Fruit fly (Drosophila melanogaster) whole organism, wandering third instar larva: ENCODE data around the gene Cyp9f2.

ENCODE experiments used
- Abd-B ChIP-seq: fragments of >200 bp; optimal IDR thresholded peaks from 2 replicates; lab custom pipeline; 2017; ENCODE audit warnings: missing biosample characterization, missing genetic modification characterization
- CG32264 ChIP-seq: fragments of 200-800 bp; sonication (Bioruptor generic); optimal IDR thresholded peaks from 2 replicates; lab custom pipeline; 2016; ENCODE audit warnings: missing biosample characterization, missing genetic modification characterization
- CG9705 ChIP-seq: fragments of 200-800 bp; sonication (Bioruptor generic); optimal IDR thresholded peaks from 2 replicates; lab custom pipeline; 2018; ENCODE audit warnings: missing biosample characterization, mild to moderate bottlenecking, missing genetic modification characterization
- CrebA ChIP-seq: fragments of 200-800 bp; sonication (Bioruptor generic); optimal IDR thresholded peaks from 2 replicates; lab custom pipeline; 2016; ENCODE audit warnings: missing biosample characterization, mild to moderate bottlenecking, missing genetic modification characterization, borderline replicate concordance
- Dfd ChIP-seq: fragments of >200 bp; optimal IDR thresholded peaks from 2 replicates; lab custom pipeline; 2017; ENCODE audit warnings: missing biosample characterization, missing genetic modification characterization
- Dif ChIP-seq: fragments of 200-275, 200-300 bp; sonication (Bioruptor generic); optimal IDR thresholded peaks from 2 replicates; lab custom pipeline; 2018; ENCODE audit warnings: missing biosample characterization, missing genetic modification characterization; ENCODE audit not compliant: partially characterized antibody
- GATAd ChIP-seq: sonication (Bioruptor generic); optimal IDR thresholded peaks from 2 replicates; lab custom pipeline; 2016; ENCODE audit warnings: missing biosample characterization, missing genetic modification characterization
- HLH106 ChIP-seq: fragments of 200-800 bp; optimal IDR thresholded peaks from 3 replicates; lab custom pipeline; 2019; ENCODE audit warnings: missing biosample characterization, mild to moderate bottlenecking, missing genetic modification characterization, moderate library complexity
- Hnf4 ChIP-seq: fragments of 200-800 bp; sonication (Bioruptor generic); optimal IDR thresholded peaks from 2 replicates; lab custom pipeline; 2016; ENCODE audit warnings: missing biosample characterization, mild to moderate bottlenecking, missing genetic modification characterization
- Hr78 ChIP-seq: fragments of >200 bp; optimal IDR thresholded peaks from 2 replicates; lab custom pipeline; 2017; ENCODE audit warnings: missing biosample characterization, missing genetic modification characterization
- Hr83 ChIP-seq: fragments of 200-300 bp; sonication (Bioruptor generic); optimal IDR thresholded peaks from 2 replicates; lab custom pipeline; 2016; ENCODE audit warnings: missing biosample characterization, mild to moderate bottlenecking, missing genetic modification characterization, moderate library complexity; ENCODE audit not compliant: poor library complexity, severe bottlenecking
- Jra ChIP-seq: sonication (Bioruptor generic); optimal IDR thresholded peaks from 2 replicates; lab custom pipeline; 2016; ENCODE audit warnings: missing biosample characterization, missing genetic modification characterization
- Mio ChIP-seq: sonication (Bioruptor generic); optimal IDR thresholded peaks from 2 replicates; lab custom pipeline; 2016; ENCODE audit warnings: missing biosample characterization, missing genetic modification characterization
- Myc ChIP-seq: fragments of >200 bp; optimal IDR thresholded peaks from 2 replicates; lab custom pipeline; 2017
- N ChIP-seq: fragments of >200 bp; optimal IDR thresholded peaks from 2 replicates; lab custom pipeline; 2018; ENCODE audit warnings: missing biosample characterization, missing external identifiers, missing genetic modification characterization
- OdsH ChIP-seq: fragments of 200-800 bp; sonication (Bioruptor generic); optimal IDR thresholded peaks from 2 replicates; lab custom pipeline; 2016; ENCODE audit warnings: missing biosample characterization, mild to moderate bottlenecking, missing genetic modification characterization
- Rel ChIP-seq, 2 experiments: fragments of 200-800 bp; sonication (Bioruptor generic) in 1 of 2; optimal IDR thresholded peaks; 2 replicates in 1 of 2; 3 replicates in 1 of 2; lab custom pipeline; 2016 to 2019; ENCODE audit warnings: mild to moderate bottlenecking in 2 of 2, missing biosample characterization in 2 of 2, missing genetic modification characterization in 2 of 2, moderate library complexity in 1 of 2
- Sp1 ChIP-seq: fragments of 200-800 bp; sonication (Bioruptor generic); optimal IDR thresholded peaks from 3 replicates; lab custom pipeline; 2019; ENCODE audit warnings: missing biosample characterization, mild to moderate bottlenecking, missing genetic modification characterization, moderate library complexity
- Vsx2 ChIP-seq: fragments of 200-300, 225-300 bp; sonication (Bioruptor generic); optimal IDR thresholded peaks from 2 replicates; lab custom pipeline; 2018; ENCODE audit warnings: missing biosample characterization, missing genetic modification characterization; ENCODE audit not compliant: partially characterized antibody
- br ChIP-seq: fragments of 200-800 bp; sonication (Bioruptor generic); optimal IDR thresholded peaks from 2 replicates; lab custom pipeline; 2016; ENCODE audit warnings: missing biosample characterization, missing genetic modification characterization
- brk ChIP-seq: fragments of 200-800 bp; sonication (Bioruptor generic); optimal IDR thresholded peaks from 2 replicates; lab custom pipeline; 2016; ENCODE audit warnings: missing biosample characterization, mild to moderate bottlenecking, missing genetic modification characterization
- dl ChIP-seq, 2 experiments: fragments of 175-275, 200-275 bp in 1 of 2; fragments of 200-275 bp in 1 of 2; sonication (Bioruptor generic); optimal IDR thresholded peaks; lab custom pipeline; 2018; ENCODE audit warnings: mild to moderate bottlenecking in 2 of 2, missing biosample characterization in 2 of 2, missing genetic modification characterization in 2 of 2, moderate library complexity in 2 of 2; ENCODE audit not compliant: partially characterized antibody in 2 of 2, insufficient read depth in 1 of 2
- dmrt93B ChIP-seq: fragments of 200-800 bp; sonication (Bioruptor generic); optimal IDR thresholded peaks from 2 replicates; lab custom pipeline; 2018; ENCODE audit warnings: missing biosample characterization, mild to moderate bottlenecking, missing genetic modification characterization
- dsf ChIP-seq: sonication (Bioruptor generic); optimal IDR thresholded peaks from 2 replicates; lab custom pipeline; 2016; ENCODE audit warnings: missing biosample characterization, missing genetic modification characterization, borderline replicate concordance
- ey ChIP-seq: fragments of 200-800 bp; sonication (Bioruptor generic); optimal IDR thresholded peaks from 2 replicates; lab custom pipeline; 2016; ENCODE audit warnings: missing biosample characterization, missing genetic modification characterization
- foxo ChIP-seq, 2 experiments: fragments of 200-800 bp; sonication (Bioruptor generic); optimal IDR thresholded peaks; 2 replicates in 1 of 2; 3 replicates in 1 of 2; lab custom pipeline; 2016 to 2017; ENCODE audit warnings: missing biosample characterization in 2 of 2, missing genetic modification characterization in 2 of 2
- fru ChIP-seq: fragments of 200-800 bp; sonication (Bioruptor generic); optimal IDR thresholded peaks from 3 replicates; lab custom pipeline; 2016; ENCODE audit warnings: missing biosample characterization, mild to moderate bottlenecking, missing genetic modification characterization
- h ChIP-seq: fragments of 200-800 bp; sonication (Bioruptor generic); optimal IDR thresholded peaks from 3 replicates; lab custom pipeline; 2016; ENCODE audit warnings: missing biosample characterization, mild to moderate bottlenecking, missing genetic modification characterization
- jim ChIP-seq: fragments of 175-275, 200-325 bp; sonication (Bioruptor generic); optimal IDR thresholded peaks from 2 replicates; lab custom pipeline; 2016; ENCODE audit warnings: missing biosample characterization, mild to moderate bottlenecking, missing genetic modification characterization
- lola ChIP-seq: fragments of >200 bp; optimal IDR thresholded peaks from 2 replicates; lab custom pipeline; 2017; ENCODE audit warnings: missing biosample characterization, missing genetic modification characterization
- pan ChIP-seq: fragments of >200 bp; optimal IDR thresholded peaks from 2 replicates; lab custom pipeline; 2017
- psq ChIP-seq: fragments of 200-800 bp; sonication (Bioruptor generic); optimal IDR thresholded peaks from 3 replicates; lab custom pipeline; 2017; ENCODE audit warnings: missing biosample characterization, mild to moderate bottlenecking, missing genetic modification characterization, moderate library complexity
- rgr ChIP-seq: fragments of 200-800 bp; sonication (Bioruptor generic); optimal IDR thresholded peaks from 3 replicates; lab custom pipeline; 2016; ENCODE audit warnings: missing biosample characterization, mild to moderate bottlenecking, missing genetic modification characterization
- sage ChIP-seq: fragments of 200-800 bp; sonication (Bioruptor generic); optimal IDR thresholded peaks from 2 replicates; lab custom pipeline; 2016; ENCODE audit warnings: missing biosample characterization, mild to moderate bottlenecking, missing genetic modification characterization
- sv ChIP-seq: fragments of 200-800 bp; sonication (Bioruptor generic); optimal IDR thresholded peaks from 3 replicates; lab custom pipeline; 2016; ENCODE audit warnings: missing biosample characterization, missing genetic modification characterization
- tai ChIP-seq: sonication (Bioruptor generic); optimal IDR thresholded peaks from 2 replicates; lab custom pipeline; 2016; ENCODE audit warnings: missing biosample characterization, missing genetic modification characterization
- usp ChIP-seq: fragments of >200 bp; optimal IDR thresholded peaks from 2 replicates; lab custom pipeline; 2017; ENCODE audit warnings: missing biosample characterization, missing genetic modification characterization
- woc ChIP-seq: sonication (Bioruptor generic); optimal IDR thresholded peaks from 2 replicates; lab custom pipeline; 2016; ENCODE audit warnings: missing biosample characterization, mild to moderate bottlenecking, missing genetic modification characterization

The Cyp9f2 gene

dm6 chr3R:12442601-12443533, 37.0 kb upstream of the Cyp9f2 start (continued):
- TF ChIP-seq Hnf4 (GFP tag; lab: Kevin White, UChicago) (peak; percentile 38), usp (GFP tag; lab: Kevin White, UChicago) (no peak), Dif (peak; percentile 11), pan (no peak), OdsH (GFP tag; lab: Kevin White, UChicago) (peak; percentile 83), dsf (peak; percentile 28)

dm6 chr3R:12441008-12441606, 35.3 kb upstream of the Cyp9f2 start:
- TF ChIP-seq psq: no peak
- no peak for TF ChIP-seq brk (GFP tag; lab: Kevin White, UChicago)
- TF ChIP-seq lola (GFP tag; lab: Kevin White, UChicago): no peak
- TF ChIP-seq Dif: peak; percentile 11
- no peak for TF ChIP-seq tai (GFP tag; lab: Kevin White, UChicago)
- peak in 1 of 2 experiments; percentile 16 for TF ChIP-seq foxo (GFP tag; optimal IDR thresholded peaks at IDR 0.05; lab: Kevin White, UChicago)
- no peak for TF ChIP-seq CG9705 (GFP tag; lab: Kevin White, UChicago)
- no peak for TF ChIP-seq dl (GFP tag; optimal IDR thresholded peaks at IDR 0.05; lab: Kevin White, UChicago; ENCODE audit: insufficient read depth in 1 of 2, partially characterized antibody in 2 of 2)
- TF ChIP-seq Rel (GFP tag; optimal IDR thresholded peaks at IDR 0.05; lab: Kevin White, UChicago): no peak
- peak; percentile 95 for TF ChIP-seq Rel (tag; optimal IDR thresholded peaks at IDR 0.05; lab: Kevin White, UChicago)
- TF ChIP-seq GATAd (GFP tag; lab: Kevin White, UChicago): no peak
- TF ChIP-seq sage (GFP tag; lab: Kevin White, UChicago): no peak
- no peak for TF ChIP-seq N (GFP tag; lab: Kevin White, UChicago)
- TF ChIP-seq Myc (lab: Kevin White, UChicago): no peak
- no peak for TF ChIP-seq sv (GFP tag; lab: Kevin White, UChicago)
- TF ChIP-seq dmrt93B: no peak
- TF ChIP-seq HLH106 (tag; lab: Kevin White, UChicago): no peak
- TF ChIP-seq CG32264 (GFP tag; lab: Kevin White, UChicago): no peak
- no peak for TF ChIP-seq br (GFP tag; lab: Kevin White, UChicago)
- peak; percentile 1 for TF ChIP-seq Hnf4 (GFP tag; lab: Kevin White, UChicago)
- no peak for TF ChIP-seq ey (GFP tag; lab: Kevin White, UChicago)
- TF ChIP-seq Vsx2 (GFP tag; lab: Kevin White, UChicago): no peak
- peak; percentile 63 for TF ChIP-seq h (GFP tag; lab: Kevin White, UChicago)
- TF ChIP-seq woc (GFP tag; lab: Kevin White, UChicago): peak; percentile 19
- TF ChIP-seq dsf: no peak
- no peak for TF ChIP-seq OdsH (GFP tag; lab: Kevin White, UChicago)
- TF ChIP-seq Dfd (GFP tag; lab: Kevin White, UChicago): no peak
- no peak for TF ChIP-seq Mio
- TF ChIP-seq Hr83 (GFP tag; lab: Kevin White, UChicago): peak; percentile 55
- TF ChIP-seq rgr (GFP tag; lab: Kevin White, UChicago): peak; percentile 60
- TF ChIP-seq Abd-B: no peak
- no peak for TF ChIP-seq CrebA (GFP tag; lab: Kevin White, UChicago)
- no peak for TF ChIP-seq Hr78 (GFP tag; lab: Kevin White, UChicago)
- peak; percentile 31 for TF ChIP-seq Sp1 (GFP tag; lab: Kevin White, UChicago)
- TF ChIP-seq pan: no peak
- no peak for TF ChIP-seq usp (GFP tag; lab: Kevin White, UChicago)
- no peak for TF ChIP-seq Jra (GFP tag; lab: Kevin White, UChicago)
- TF ChIP-seq fru: peak; percentile 20
- no peak for TF ChIP-seq jim
